Fruit fly (Drosophila melanogaster) whole organism, embryonic: ENCODE results near the gene Rbcn-3B.

Source experiments
- CG11560 ChIP-seq: fragments of 200-800 bp; sonication (Bioruptor generic); IDR thresholded peaks from 3 replicates; pipeline ENCODE4 v1.3.6; 2022; ENCODE audit warnings: missing biosample characterization, missing genetic modification characterization
- CG1233 ChIP-seq: fragments of 200-800 bp; sonication (Bioruptor generic); optimal IDR thresholded peaks from 4 replicates; lab custom pipeline; 2018; ENCODE audit warnings: missing biosample characterization, mild to moderate bottlenecking, missing genetic modification characterization
- CG17612 ChIP-seq: fragments of 200-800 bp; sonication (Bioruptor generic); IDR thresholded peaks from 2 replicates; pipeline ENCODE4 v1.3.6; 2022; ENCODE audit warnings: missing biosample characterization, missing genetic modification characterization
- CG31224 ChIP-seq: fragments of 200-800 bp; sonication (Bioruptor generic); IDR thresholded peaks from 2 replicates; pipeline ENCODE4 v1.3.6; 2022; ENCODE audit warnings: missing biosample characterization, missing genetic modification characterization
- Dbx ChIP-seq: fragments of 200-800 bp; sonication (Bioruptor generic); IDR thresholded peaks from 3 replicates; pipeline ENCODE4 v1.3.6; 2022; ENCODE audit warnings: missing biosample characterization, missing genetic modification characterization
- Dek ChIP-seq: fragments of 200-800 bp; sonication (Bioruptor generic); optimal IDR thresholded peaks from 3 replicates; lab custom pipeline; 2019; ENCODE audit warnings: missing biosample characterization, mild to moderate bottlenecking, missing genetic modification characterization, moderate library complexity
- Myb ChIP-seq: fragments of 200-800 bp; sonication (Bioruptor generic); optimal IDR thresholded peaks from 2 replicates; lab custom pipeline; 2016; ENCODE audit warnings: missing biosample characterization, missing genetic modification characterization
- NC2α ChIP-seq: fragments of 200-800 bp; sonication (Bioruptor generic); optimal IDR thresholded peaks from 2 replicates; lab custom pipeline; 2016; ENCODE audit warnings: missing biosample characterization, missing genetic modification characterization
- ase ChIP-seq: fragments of 200-800 bp; sonication (Bioruptor generic); IDR thresholded peaks from 3 replicates; pipeline ENCODE4 v1.3.6; 2022; ENCODE audit warnings: missing biosample characterization, missing genetic modification characterization
- cad ChIP-seq: fragments of >200 bp; optimal IDR thresholded peaks from 2 replicates; lab custom pipeline; 2017; ENCODE audit warnings: missing biosample characterization, missing genetic modification characterization
- da ChIP-seq: fragments of 200-800 bp; sonication (Bioruptor generic); optimal IDR thresholded peaks from 2 replicates; lab custom pipeline; 2016; ENCODE audit warnings: missing biosample characterization, missing genetic modification characterization
- lilli ChIP-seq: fragments of 200-800 bp; sonication (Bioruptor generic); optimal IDR thresholded peaks from 3 replicates; lab custom pipeline; 2016; ENCODE audit warnings: missing biosample characterization, missing genetic modification characterization

dm6 chrX:1947178-1947872, 38.6 kb downstream of the Rbcn-3B start:
- TF ChIP-seq CG17612 (GFP tag; lab: Robert Waterston, UW) (peak; percentile 68; the same call in 1 of the 2 replicates), ase (GFP tag; lab: Robert Waterston, UW) (peak; percentile 95), lilli (GFP tag; lab: Kevin White, UChicago) (peak; percentile 94), CG31224 (peak; percentile 75), Dek (tag; lab: Kevin White, UChicago) (peak; percentile 90), CG11560 (tag; lab: Robert Waterston, UW) (peak; percentile 77; the same call in 2 of the 3 replicates), CG1233 (GFP tag; lab: Kevin White, UChicago) (peak; percentile 96), Dbx (peak; percentile 65; the same call in 2 of the 3 replicates), da (GFP tag; lab: Kevin White, UChicago) (peak; percentile 89), cad (no peak), NC2α (GFP tag; lab: Kevin White, UChicago) (peak; percentile 91), Myb (peak; percentile 73)
